Fruit fly (Drosophila melanogaster): ENCODE data around the gene ssp2.

ssp2 gene

DNA sequence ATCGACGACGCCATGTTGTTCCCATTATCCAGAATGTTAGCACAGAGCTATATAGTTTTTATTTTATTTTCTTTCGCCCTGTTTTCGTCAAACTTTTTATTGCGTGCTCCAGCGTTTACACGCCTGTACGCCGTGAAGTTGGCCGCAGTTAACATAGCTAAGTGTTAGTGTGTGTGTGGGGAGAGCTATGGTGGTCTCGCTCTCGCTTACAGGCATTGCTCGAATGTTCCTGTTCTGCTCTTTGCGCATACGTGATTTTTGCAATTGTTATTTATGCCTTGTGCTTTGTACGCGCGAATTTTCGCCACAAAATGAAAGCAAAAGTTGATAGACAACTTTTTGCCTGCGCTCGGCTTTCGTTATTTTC is 39.0 kb downstream of the ssp2 start (continued):
- no peak for TF ChIP-seq luna (GFP tag; optimal IDR thresholded peaks at IDR 0.05)
- TF ChIP-seq CG2678 (tag; optimal IDR thresholded peaks at IDR 0.05), result no peak
- no peak for TF ChIP-seq CG6689 (GFP tag; IDR thresholded peaks at IDR 0.05)
- peak; percentile 1 for TF ChIP-seq dmrt99B (tag; optimal IDR thresholded peaks at IDR 0.05)
- TF ChIP-seq fd64A (GFP tag; optimal IDR thresholded peaks at IDR 0.05), result no peak
- no peak for TF ChIP-seq peb (GFP tag; IDR thresholded peaks at IDR 0.05)
- TF ChIP-seq Sry-δ (GFP tag; optimal IDR thresholded peaks at IDR 0.05), result peak; percentile 17
- TF ChIP-seq Ptx1 (GFP tag; IDR thresholded peaks at IDR 0.05), result no peak
- peak; percentile 17 for TF ChIP-seq CG2116 (GFP tag; optimal IDR thresholded peaks at IDR 0.05)
- no peak for TF ChIP-seq CG9876 (GFP tag; optimal IDR thresholded peaks at IDR 0.05)
- TF ChIP-seq CG13775 (GFP tag; optimal IDR thresholded peaks at IDR 0.05), result peak; percentile 4
- peak; percentile 21 for TF ChIP-seq sug (tag; optimal IDR thresholded peaks at IDR 0.05)
- TF ChIP-seq zfh1 (GFP tag; IDR thresholded peaks at IDR 0.05), result no peak
- no peak for TF ChIP-seq Hr3 (GFP tag; optimal IDR thresholded peaks at IDR 0.05)
- peak; percentile 9; the same call in 1 of the 2 replicates for TF ChIP-seq seq (GFP tag; IDR thresholded peaks at IDR 0.05)
- TF ChIP-seq CG11247 (GFP tag; IDR thresholded peaks at IDR 0.05), result peak; percentile 40; the same call in 1 of the 2 replicates
- no peak for TF ChIP-seq CG5180 (GFP tag; optimal IDR thresholded peaks at IDR 0.05)
- TF ChIP-seq CG14014 (GFP tag; IDR thresholded peaks at IDR 0.05), result no peak
- no peak for TF ChIP-seq tap (tag; optimal IDR thresholded peaks at IDR 0.05)
- TF ChIP-seq ash1 (GFP tag; optimal IDR thresholded peaks at IDR 0.05), result no peak
- TF ChIP-seq CG8089 (GFP tag; optimal IDR thresholded peaks at IDR 0.05), result no peak
- TF ChIP-seq cwo (GFP tag; optimal IDR thresholded peaks at IDR 0.05), result peak; percentile 21
- TF ChIP-seq Hsf (GFP tag; optimal IDR thresholded peaks at IDR 0.05), result no peak
- no peak for TF ChIP-seq ham (GFP tag; IDR thresholded peaks at IDR 0.05)
- TF ChIP-seq Optix (GFP tag; IDR thresholded peaks at IDR 0.05), result no peak
- no peak for TF ChIP-seq hkb (optimal IDR thresholded peaks at IDR 0.05)
- no peak for TF ChIP-seq hkb (GFP tag; IDR thresholded peaks at IDR 0.05)
- peak; percentile 24 for TF ChIP-seq CG18599 (GFP tag; optimal IDR thresholded peaks at IDR 0.05)
- TF ChIP-seq CG1233 (GFP tag; optimal IDR thresholded peaks at IDR 0.05), result peak; percentile 41
- no peak for TF ChIP-seq CG10209 (GFP tag; optimal IDR thresholded peaks at IDR 0.05)
- peak; percentile 83 for TF ChIP-seq Med (GFP tag)
- peak; percentile 18 for TF ChIP-seq CG13894 (tag; optimal IDR thresholded peaks at IDR 0.05)
- TF ChIP-seq NK7.1 (GFP tag; optimal IDR thresholded peaks at IDR 0.05), result no peak
- TF ChIP-seq CG5245 (GFP tag; optimal IDR thresholded peaks at IDR 0.05), result no peak
- TF ChIP-seq CG12744 (GFP tag; optimal IDR thresholded peaks at IDR 0.05), result no peak
- no peak for TF ChIP-seq gsb (GFP tag; IDR thresholded peaks at IDR 0.05)
- TF ChIP-seq toy (GFP tag; IDR thresholded peaks at IDR 0.05), result no peak
- TF ChIP-seq bsh (GFP tag; optimal IDR thresholded peaks at IDR 0.05), result no peak
- no peak for TF ChIP-seq eyg (GFP tag; optimal IDR thresholded peaks at IDR 0.05)
- TF ChIP-seq Lpt (GFP tag; optimal IDR thresholded peaks at IDR 0.05), result no peak
- TF ChIP-seq ems (GFP tag; optimal IDR thresholded peaks at IDR 0.05), result no peak
- TF ChIP-seq Eip74EF (GFP tag; optimal IDR thresholded peaks at IDR 0.05), result no peak
- TF ChIP-seq CG14710 (tag; optimal IDR thresholded peaks at IDR 0.05), result peak; percentile 27
- TF ChIP-seq grn (GFP tag; optimal IDR thresholded peaks at IDR 0.05), result no peak
- no peak for TF ChIP-seq CG18619 (GFP tag; optimal IDR thresholded peaks at IDR 0.05)
- peak; percentile 64; the same call in 2 of the 3 replicates for TF ChIP-seq CG2199 (GFP tag; IDR thresholded peaks at IDR 0.05)
- TF ChIP-seq hbn (GFP tag; IDR thresholded peaks at IDR 0.05; ENCODE audit: partially characterized antibody), result no peak
- TF ChIP-seq Chrac-16 (GFP tag; optimal IDR thresholded peaks at IDR 0.05), result no peak
- peak; percentile 37 for TF ChIP-seq MESR4 (GFP tag; optimal IDR thresholded peaks at IDR 0.05)
- TF ChIP-seq p53 (GFP tag; optimal IDR thresholded peaks at IDR 0.05), result peak; percentile 24
- no peak for TF ChIP-seq NC2α (GFP tag; optimal IDR thresholded peaks at IDR 0.05)
- TF ChIP-seq HHEX (GFP tag; optimal IDR thresholded peaks at IDR 0.05), result peak; percentile 39
